Fruit fly (Drosophila melanogaster) whole organism, embryonic: ENCODE results near the gene CG10581.

Source experiments
- ATbp ChIP-seq: fragments of 200-800 bp; sonication (Bioruptor generic); optimal IDR thresholded peaks from 2 replicates; lab custom pipeline; 2017; ENCODE audit warnings: missing biosample characterization, mild to moderate bottlenecking, missing genetic modification characterization, missing genetic modification reagents
- Adf1 ChIP-seq: fragments of 200-800 bp; sonication (Bioruptor generic); IDR thresholded peaks from 2 replicates; pipeline ENCODE4 v1.3.6; 2022; ENCODE audit warnings: missing biosample characterization, missing genetic modification characterization
- Atf3 ChIP-seq: fragments of 200-800 bp; sonication (Bioruptor generic); optimal IDR thresholded peaks from 3 replicates; lab custom pipeline; 2016; ENCODE audit warnings: missing biosample characterization, missing genetic modification characterization
- CG11456 ChIP-seq: fragments of 200-800 bp; sonication (Bioruptor generic); IDR thresholded peaks from 3 replicates; pipeline ENCODE4 v1.3.6; 2022; ENCODE audit warnings: missing biosample characterization, missing genetic modification characterization
- CG11696 ChIP-seq: fragments of 200-800 bp; sonication (Bioruptor generic); IDR thresholded peaks from 2 replicates; pipeline ENCODE4 v1.3.6; 2022; ENCODE audit warnings: missing biosample characterization, missing genetic modification characterization
- CG12236 ChIP-seq: fragments of 200-800 bp; sonication (Bioruptor generic); optimal IDR thresholded peaks from 2 replicates; lab custom pipeline; 2016; ENCODE audit warnings: missing biosample characterization, missing genetic modification characterization
- CG1233 ChIP-seq: fragments of 200-800 bp; sonication (Bioruptor generic); optimal IDR thresholded peaks from 4 replicates; lab custom pipeline; 2018; ENCODE audit warnings: missing biosample characterization, mild to moderate bottlenecking, missing genetic modification characterization
- CG13123 ChIP-seq: fragments of 200-800 bp; sonication (Bioruptor generic); optimal IDR thresholded peaks from 2 replicates; lab custom pipeline; 2016; ENCODE audit warnings: missing biosample characterization, missing genetic modification characterization
- CG16863 ChIP-seq: fragments of 200-800 bp; sonication (Bioruptor generic); optimal IDR thresholded peaks from 3 replicates; lab custom pipeline; 2016; ENCODE audit warnings: missing biosample characterization, missing genetic modification characterization
- CG2875 ChIP-seq: fragments of 200-800 bp; sonication (Bioruptor generic); optimal IDR thresholded peaks from 2 replicates; lab custom pipeline; 2017; ENCODE audit warnings: missing biosample characterization, mild to moderate bottlenecking, missing genetic modification characterization, missing genetic modification reagents
- CG3838 ChIP-seq: fragments of 200-800 bp; sonication (Bioruptor generic); optimal IDR thresholded peaks from 3 replicates; lab custom pipeline; 2016; ENCODE audit warnings: missing biosample characterization, missing genetic modification characterization
- CG4854 ChIP-seq: fragments of 200-800 bp; sonication (Bioruptor generic); optimal IDR thresholded peaks from 2 replicates; lab custom pipeline; 2016; ENCODE audit warnings: missing biosample characterization, missing genetic modification characterization, inconsistent platforms
- CG6254 ChIP-seq: fragments of 200-800 bp; sonication (Bioruptor generic); optimal IDR thresholded peaks from 3 replicates; lab custom pipeline; 2017; ENCODE audit warnings: mild to moderate bottlenecking, missing biosample characterization, missing genetic modification reagents, missing genetic modification characterization
- CG6854 ChIP-seq: fragments of 200-800 bp; sonication (Bioruptor generic); optimal IDR thresholded peaks from 3 replicates; lab custom pipeline; 2017; ENCODE audit warnings: missing biosample characterization, mild to moderate bottlenecking, missing genetic modification characterization
- CG7357 ChIP-seq: fragments of 200-800 bp; sonication (Bioruptor generic); IDR thresholded peaks from 3 replicates; pipeline ENCODE4 v1.3.6; 2022; ENCODE audit warnings: missing biosample characterization, missing genetic modification characterization
- CG7372 ChIP-seq: fragments of 200-800 bp; sonication (Bioruptor generic); IDR thresholded peaks from 2 replicates; pipeline ENCODE4 v1.3.6; 2022; ENCODE audit warnings: missing biosample characterization, missing genetic modification characterization
- CG8290 ChIP-seq, 3 experiments: fragments of 200-800 bp; sonication (Bioruptor generic); optimal IDR thresholded peaks; 2 replicates each; lab custom pipeline; 2016 to 2019; ENCODE audit warnings: missing biosample characterization in 3 of 3, missing genetic modification characterization in 3 of 3, mild to moderate bottlenecking in 2 of 3, moderate library complexity in 1 of 3
- CG8359 ChIP-seq: fragments of 200-800 bp; sonication (Bioruptor generic); optimal IDR thresholded peaks from 2 replicates; lab custom pipeline; 2017; ENCODE audit warnings: missing biosample characterization, mild to moderate bottlenecking, missing genetic modification characterization, borderline replicate concordance
- CG9817 ChIP-seq: fragments of 200-800 bp; sonication (Bioruptor generic); optimal IDR thresholded peaks from 2 replicates; lab custom pipeline; 2018; ENCODE audit warnings: missing biosample characterization, mild to moderate bottlenecking, missing genetic modification characterization, moderate library complexity
- D19B ChIP-seq: fragments of 200-800 bp; sonication (Bioruptor generic); optimal IDR thresholded peaks from 2 replicates; lab custom pipeline; 2017; ENCODE audit warnings: missing biosample characterization, mild to moderate bottlenecking, missing genetic modification characterization
- Doc3 ChIP-seq: fragments of 200-800 bp; sonication (Bioruptor generic); IDR thresholded peaks from 3 replicates; pipeline ENCODE4 v1.3.6; 2022; ENCODE audit warnings: missing biosample characterization, missing genetic modification characterization; ENCODE audit not compliant: partially characterized antibody
- Dp ChIP-seq: fragments of 200-800 bp; sonication (Bioruptor generic); optimal IDR thresholded peaks from 2 replicates; lab custom pipeline; 2018; ENCODE audit warnings: missing biosample characterization, mild to moderate bottlenecking, missing genetic modification characterization, moderate library complexity
- Fer3 ChIP-seq: fragments of 200-800 bp; sonication (Bioruptor generic); optimal IDR thresholded peaks from 2 replicates; lab custom pipeline; 2018; ENCODE audit warnings: missing biosample characterization, mild to moderate bottlenecking, missing genetic modification characterization, moderate library complexity
- HLH54F ChIP-seq: fragments of 200-800 bp; sonication (Bioruptor generic); optimal IDR thresholded peaks from 3 replicates; lab custom pipeline; 2016; ENCODE audit warnings: missing biosample characterization, missing genetic modification characterization
- Med ChIP-seq: fragments of 200-800 bp; sonication (Bioruptor generic); peaks from one replicate; lab custom pipeline; 2016; ENCODE audit warnings: missing biosample characterization, missing genetic modification characterization, mild to moderate bottlenecking, inconsistent platforms, moderate library complexity
- NFAT ChIP-seq: fragments of 200-800 bp; sonication (Bioruptor generic); IDR thresholded peaks from 2 replicates; pipeline ENCODE4 v1.3.6; 2022; ENCODE audit warnings: missing biosample characterization, missing genetic modification characterization
- Pdp1 ChIP-seq, 2 experiments: fragments of 200-800 bp; sonication (Bioruptor generic); optimal IDR thresholded peaks; 3 replicates each; lab custom pipeline; 2016; ENCODE audit warnings: missing biosample characterization in 2 of 2, missing genetic modification characterization in 2 of 2, mild to moderate bottlenecking in 1 of 2, moderate library complexity in 1 of 2
- Poxn ChIP-seq: fragments of 200-800 bp; sonication (Bioruptor generic); IDR thresholded peaks from 2 replicates; pipeline ENCODE4 v1.3.6; 2022; ENCODE audit warnings: missing biosample characterization, missing genetic modification characterization
- Rx ChIP-seq: fragments of 200-800 bp; sonication (Bioruptor generic); IDR thresholded peaks from 2 replicates; pipeline ENCODE4 v1.3.6; 2022; ENCODE audit warnings: missing biosample characterization, missing genetic modification characterization
- bowl ChIP-seq: fragments of 200-800 bp; sonication (Bioruptor generic); IDR thresholded peaks from 2 replicates; pipeline ENCODE4 v1.3.6; 2022; ENCODE audit warnings: missing biosample characterization, missing genetic modification characterization
- bsh ChIP-seq, 2 experiments: fragments of 200-800 bp; sonication (Bioruptor generic); optimal IDR thresholded peaks; 2 replicates each; lab custom pipeline; 2017 to 2018; ENCODE audit warnings: mild to moderate bottlenecking in 2 of 2, missing biosample characterization in 2 of 2, missing genetic modification characterization in 2 of 2, moderate library complexity in 1 of 2
- cg ChIP-seq: fragments of 200-800 bp; sonication (Bioruptor generic); optimal IDR thresholded peaks from 3 replicates; lab custom pipeline; 2019; ENCODE audit warnings: missing biosample characterization, mild to moderate bottlenecking, missing genetic modification characterization, moderate library complexity
- chif ChIP-seq, 2 experiments: fragments of 200-800 bp; sonication (Bioruptor generic); optimal IDR thresholded peaks; 3 replicates each; lab custom pipeline; 2016; ENCODE audit warnings: missing biosample characterization in 2 of 2, missing genetic modification characterization in 2 of 2
- cwo ChIP-seq: fragments of 200-800 bp; sonication (Bioruptor generic); optimal IDR thresholded peaks from 3 replicates; lab custom pipeline; 2017; ENCODE audit warnings: missing biosample characterization, missing genetic modification characterization, mild to moderate bottlenecking, moderate library complexity, missing genetic modification reagents
- disco-r ChIP-seq: fragments of 200-800 bp; sonication (Bioruptor generic); optimal IDR thresholded peaks from 2 replicates; lab custom pipeline; 2016; ENCODE audit warnings: missing biosample characterization, missing genetic modification characterization
- fd102C ChIP-seq: fragments of 200-800 bp; sonication (Bioruptor generic); optimal IDR thresholded peaks from 2 replicates; lab custom pipeline; 2018; ENCODE audit warnings: missing biosample characterization, mild to moderate bottlenecking, missing genetic modification characterization, moderate library complexity
- gem ChIP-seq: fragments of 200-800 bp; sonication (Bioruptor generic); optimal IDR thresholded peaks from 2 replicates; lab custom pipeline; 2019; ENCODE audit warnings: missing biosample characterization, mild to moderate bottlenecking, missing genetic modification characterization, moderate library complexity
- kni ChIP-seq: fragments of 200-800 bp; sonication (Bioruptor generic); optimal IDR thresholded peaks from 3 replicates; lab custom pipeline; 2017; ENCODE audit warnings: mild to moderate bottlenecking, missing biosample characterization, missing genetic modification reagents, missing genetic modification characterization
- knrl ChIP-seq: fragments of 200-800 bp; sonication (Bioruptor generic); IDR thresholded peaks from 3 replicates; pipeline ENCODE4 v1.3.6; 2022; ENCODE audit warnings: missing biosample characterization, missing genetic modification characterization; ENCODE audit not compliant: partially characterized antibody
- lab ChIP-seq: fragments of 200-800 bp; sonication (Bioruptor generic); optimal IDR thresholded peaks from 3 replicates; lab custom pipeline; 2017; ENCODE audit warnings: missing biosample characterization, missing genetic modification characterization, mild to moderate bottlenecking, moderate library complexity, missing genetic modification reagents
- schlank ChIP-seq: fragments of 200-800 bp; sonication (Bioruptor generic); optimal IDR thresholded peaks from 2 replicates; lab custom pipeline; 2018; ENCODE audit warnings: missing biosample characterization, mild to moderate bottlenecking, missing genetic modification characterization
- sima ChIP-seq: fragments of 200-800 bp; sonication (Bioruptor generic); optimal IDR thresholded peaks from 2 replicates; lab custom pipeline; 2016; ENCODE audit warnings: missing biosample characterization, missing genetic modification characterization
- slp2 ChIP-seq: fragments of 200-800 bp; sonication (Bioruptor generic); optimal IDR thresholded peaks from 2 replicates; lab custom pipeline; 2016; ENCODE audit warnings: missing biosample characterization, missing genetic modification characterization
- tx ChIP-seq: fragments of 200-800 bp; sonication (Bioruptor generic); optimal IDR thresholded peaks from 2 replicates; lab custom pipeline; 2016; ENCODE audit warnings: missing biosample characterization, missing genetic modification characterization
- vnd ChIP-seq: fragments of 200-800 bp; sonication (Bioruptor generic); IDR thresholded peaks from 3 replicates; pipeline ENCODE4 v1.3.6; 2022; ENCODE audit warnings: missing biosample characterization, missing genetic modification characterization; ENCODE audit not compliant: partially characterized antibody
- wdn ChIP-seq: fragments of 200-800 bp; sonication (Bioruptor generic); IDR thresholded peaks from 2 replicates; pipeline ENCODE4 v1.3.6; 2022; ENCODE audit warnings: missing biosample characterization, missing genetic modification characterization
- zf30C ChIP-seq: fragments of 200-800 bp; sonication (Bioruptor generic); optimal IDR thresholded peaks from 3 replicates; lab custom pipeline; 2018; ENCODE audit warnings: missing biosample characterization, mild to moderate bottlenecking, missing genetic modification characterization

The CG10581 gene

DNA sequence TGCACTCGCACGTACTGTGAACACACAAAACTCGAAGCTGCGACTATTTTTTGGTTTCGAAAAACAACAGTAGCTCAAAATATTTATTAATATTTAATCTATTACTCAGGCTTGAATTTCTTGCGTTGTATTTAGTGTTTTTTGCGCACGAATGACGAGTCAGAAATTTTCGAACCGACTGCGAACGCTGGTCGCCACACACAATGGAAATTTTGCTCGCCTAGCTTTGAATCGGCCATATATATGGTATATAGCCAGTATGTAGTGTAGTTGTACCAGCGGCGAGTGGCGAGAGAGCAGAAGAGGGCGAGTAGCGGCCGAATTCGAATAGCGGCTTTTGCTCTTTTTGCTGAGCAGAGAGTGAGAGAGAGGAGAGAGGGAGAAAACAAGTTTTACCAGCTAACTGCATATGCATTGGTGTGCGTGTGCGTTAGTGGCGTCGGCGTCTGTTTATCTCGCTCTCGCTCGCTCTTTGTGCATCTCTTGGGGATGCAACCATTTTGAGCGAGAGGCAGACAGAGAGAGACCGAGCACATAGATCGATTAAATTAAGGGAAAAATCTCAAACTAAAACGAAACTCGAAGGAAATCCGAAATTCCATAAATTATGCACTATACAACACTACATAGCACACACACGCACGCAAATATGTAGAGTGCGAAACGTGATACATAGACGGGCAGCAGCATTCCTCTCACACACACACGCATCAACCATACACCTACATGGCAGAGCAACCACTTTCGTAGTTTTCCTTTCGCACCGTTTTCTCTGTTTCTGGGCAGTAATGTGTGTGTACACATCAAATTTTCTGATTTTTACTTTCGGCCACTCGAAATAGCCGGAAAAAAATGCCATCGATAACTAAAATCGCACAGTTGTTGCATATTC is 7.7 kb downstream of the CG10581 start (continued):
- TF ChIP-seq schlank (tag; lab: Kevin White, UChicago) (no peak), disco-r (GFP tag; lab: Kevin White, UChicago) (no peak), NFAT (GFP tag; lab: Robert Waterston, UW) (peak; percentile 66), CG16863 (no peak), bowl (GFP tag; lab: Robert Waterston, UW) (no peak), CG2875 (GFP tag; lab: Kevin White, UChicago) (no peak), bsh (GFP tag; optimal IDR thresholded peaks at IDR 0.05; lab: Kevin White, UChicago) (no peak), vnd (GFP tag; lab: Robert Waterston, UW) (no peak), CG4854 (GFP tag; lab: Kevin White, UChicago) (no peak), CG3838 (GFP tag; lab: Kevin White, UChicago) (no peak), ATbp (no peak), slp2 (GFP tag; lab: Kevin White, UChicago) (no peak), zf30C (GFP tag; lab: Kevin White, UChicago) (peak; percentile 35), chif (GFP tag; optimal IDR thresholded peaks at IDR 0.05; lab: Kevin White, UChicago) (no peak), Dp (no peak), Med (peak; percentile 43), CG6254 (GFP tag; lab: Kevin White, UChicago) (no peak), CG8290 (GFP tag; optimal IDR thresholded peaks at IDR 0.05; lab: Kevin White, UChicago) (no peak), CG8290 (tag; optimal IDR thresholded peaks at IDR 0.05; lab: Kevin White, UChicago) (peak in 1 of 2 experiments; percentile 64), knrl (GFP tag; lab: Robert Waterston, UW) (no peak), Doc3 (GFP tag; lab: Robert Waterston, UW) (peak; percentile 30; the same call in 1 of the 3 replicates), CG13123 (GFP tag; lab: Kevin White, UChicago) (no peak), Poxn (GFP tag; lab: Robert Waterston, UW) (no peak), CG12236 (GFP tag; lab: Kevin White, UChicago) (no peak), Atf3 (no peak), CG6854 (GFP tag; lab: Kevin White, UChicago) (no peak), HLH54F (GFP tag; lab: Kevin White, UChicago) (no peak), CG11696 (GFP tag; lab: Robert Waterston, UW) (no peak), CG1233 (GFP tag; lab: Kevin White, UChicago) (no peak), CG7372 (GFP tag; lab: Robert Waterston, UW) (no peak), fd102C (no peak), tx (GFP tag; lab: Kevin White, UChicago) (no peak), Pdp1 (GFP tag; optimal IDR thresholded peaks at IDR 0.05; lab: Kevin White, UChicago) (no peak), Rx (GFP tag; lab: Robert Waterston, UW) (no peak), Adf1 (peak; percentile 68), CG7357 (no peak), CG8359 (no peak), cwo (GFP tag; lab: Kevin White, UChicago) (peak; percentile 9), cg (GFP tag; lab: Kevin White, UChicago) (peak; percentile 92), sima (no peak), lab (GFP tag; lab: Kevin White, UChicago) (peak; percentile 13), CG11456 (GFP tag; lab: Robert Waterston, UW) (no peak), D19B (GFP tag; lab: Kevin White, UChicago) (peak; percentile 16), gem (tag; lab: Kevin White, UChicago) (peak; percentile 41), CG9817 (tag; lab: Kevin White, UChicago) (no peak), wdn (GFP tag; lab: Robert Waterston, UW) (no peak; the same call in 1 of the 2 replicates), Fer3 (tag; lab: Kevin White, UChicago) (no peak), kni (GFP tag; lab: Kevin White, UChicago) (peak; percentile 37)
